Fruit fly (Drosophila melanogaster): ENCODE results near the gene Traf6.

Gene Traf6

DNA sequence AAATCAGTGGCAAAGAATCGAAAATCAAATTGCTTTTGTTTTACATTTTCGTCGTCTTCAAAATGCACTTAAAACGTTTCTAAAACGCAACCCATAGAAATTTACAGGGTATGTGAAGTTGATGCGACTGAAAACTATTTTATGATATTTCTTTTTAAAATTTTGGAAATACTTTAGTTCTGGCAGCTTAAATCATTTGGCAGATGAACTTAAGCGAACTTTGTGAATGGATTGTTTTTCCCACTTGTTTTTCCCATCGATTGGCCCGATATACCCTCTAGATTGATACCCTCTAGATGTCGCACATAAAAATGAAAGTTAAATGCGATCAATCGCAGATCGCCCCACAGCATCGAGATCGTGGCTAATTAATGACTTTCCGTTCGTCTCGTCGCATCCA, 31.0 kb downstream of the Traf6 start (continued):
- TF ChIP-seq Atf-2 (GFP tag; optimal IDR thresholded peaks at IDR 0.05) (no peak), ara (GFP tag; IDR thresholded peaks at IDR 0.05) (peak; percentile 77), Bgb (GFP tag; IDR thresholded peaks at IDR 0.05; ENCODE audit: partially characterized antibody) (no peak), lab (GFP tag; optimal IDR thresholded peaks at IDR 0.05) (peak; percentile 0), CG18599 (GFP tag; optimal IDR thresholded peaks at IDR 0.05) (no peak), CG32772 (GFP tag; IDR thresholded peaks at IDR 0.05) (peak; percentile 71), CG5245 (GFP tag; optimal IDR thresholded peaks at IDR 0.05) (peak; percentile 36), Fer3 (tag; optimal IDR thresholded peaks at IDR 0.05) (peak; percentile 9), Jarid2 (GFP tag; optimal IDR thresholded peaks at IDR 0.05) (no peak), amos (GFP tag; IDR thresholded peaks at IDR 0.05; ENCODE audit: partially characterized antibody) (no peak), ind (GFP tag; optimal IDR thresholded peaks at IDR 0.05) (peak; percentile 57), CG8388 (GFP tag; optimal IDR thresholded peaks at IDR 0.05) (peak; percentile 74), Med (GFP tag) (peak; percentile 84), ranshi (GFP tag; IDR thresholded peaks at IDR 0.05) (peak; percentile 50; the same call in 1 of the 2 replicates), PHDP (tag; optimal IDR thresholded peaks at IDR 0.05) (peak; percentile 46), sna (GFP tag; IDR thresholded peaks at IDR 0.05; ENCODE audit: partially characterized antibody) (no peak), CG2712 (tag; optimal IDR thresholded peaks at IDR 0.05) (peak; percentile 80), bsh (GFP tag; optimal IDR thresholded peaks at IDR 0.05) (peak in 1 of 2 experiments; percentile 88), CG15269 (tag; optimal IDR thresholded peaks at IDR 0.05) (peak; percentile 45), HmgZ (tag; optimal IDR thresholded peaks at IDR 0.05) (no peak), schlank (tag; optimal IDR thresholded peaks at IDR 0.05) (no peak), CG9932 (GFP tag; IDR thresholded peaks at IDR 0.05) (no peak), chm (GFP tag; IDR thresholded peaks at IDR 0.05) (peak; percentile 55; the same call in 1 of the 2 replicates), CG2199 (GFP tag; IDR thresholded peaks at IDR 0.05) (no peak), CG1792 (GFP tag; optimal IDR thresholded peaks at IDR 0.05) (no peak), ato (GFP tag; IDR thresholded peaks at IDR 0.05; ENCODE audit: partially characterized antibody) (no peak), CG3838 (GFP tag; optimal IDR thresholded peaks at IDR 0.05) (no peak), CG7271 (tag; optimal IDR thresholded peaks at IDR 0.05) (no peak), CG2889 (GFP tag; IDR thresholded peaks at IDR 0.05) (no peak), Mrtf (GFP tag; IDR thresholded peaks at IDR 0.05) (peak; percentile 55; the same call in 2 of the 3 replicates), Six4 (GFP tag; optimal IDR thresholded peaks at IDR 0.05) (peak; percentile 15), CG33557 (GFP tag; optimal IDR thresholded peaks at IDR 0.05) (peak; percentile 16), Asciz (GFP tag; optimal IDR thresholded peaks at IDR 0.05) (peak; percentile 49), stc (GFP tag; IDR thresholded peaks at IDR 0.05) (peak; percentile 63; the same call in 1 of the 2 replicates), CG4424 (GFP tag; optimal IDR thresholded peaks at IDR 0.05) (peak; percentile 69), Hsf (GFP tag; optimal IDR thresholded peaks at IDR 0.05) (peak; percentile 56), Dfd (GFP tag; optimal IDR thresholded peaks at IDR 0.05) (no peak), CG18011 (GFP tag; optimal IDR thresholded peaks at IDR 0.05) (no peak), CG33213 (GFP tag; optimal IDR thresholded peaks at IDR 0.05) (no peak), lola (GFP tag; optimal IDR thresholded peaks at IDR 0.05) (peak in 1 of 3 experiments; percentile 63), Meics (GFP tag; optimal IDR thresholded peaks at IDR 0.05) (no peak), CG18262 (tag; optimal IDR thresholded peaks at IDR 0.05) (peak; percentile 80), caup (GFP tag; optimal IDR thresholded peaks at IDR 0.05; ENCODE audit: severe bottlenecking) (no peak), CG13894 (tag; optimal IDR thresholded peaks at IDR 0.05) (no peak), hbn (GFP tag; IDR thresholded peaks at IDR 0.05; ENCODE audit: partially characterized antibody) (no peak), HLH54F (GFP tag; optimal IDR thresholded peaks at IDR 0.05) (no peak), dati (GFP tag; IDR thresholded peaks at IDR 0.05) (no peak), HLH4C (GFP tag; IDR thresholded peaks at IDR 0.05; ENCODE audit: partially characterized antibody) (no peak), NC2α (GFP tag; optimal IDR thresholded peaks at IDR 0.05) (no peak)

Data from whole organism, embryonic.